Worm (Caenorhabditis elegans) whole organism, L3 larva: ENCODE data around the gene C45E5.1.
A peak's percentile ranks its signal among the peaks of the same experiment; 100 is the strongest.

Experiments used
- ZK546.5 ChIP-seq: sonication (generic microtip); optimal IDR thresholded peaks from 2 replicates; lab custom pipeline; 2017; ENCODE audit warnings: missing biosample characterization, missing genetic modification characterization
- aly-2 ChIP-seq: fragments of 150-350 bp; optimal IDR thresholded peaks from 2 replicates; lab custom pipeline; 2014; ENCODE audit warnings: missing biosample characterization, missing genetic modification characterization
- ceh-16 ChIP-seq: sonication (generic microtip); optimal IDR thresholded peaks from 2 replicates; lab custom pipeline; 2017; ENCODE audit warnings: missing biosample characterization, missing genetic modification characterization
- ceh-28 ChIP-seq: fragments of 150-350 bp; optimal IDR thresholded peaks from 2 replicates; lab custom pipeline; 2014; ENCODE audit warnings: missing biosample characterization, missing genetic modification reagents, missing genetic modification characterization
- ceh-9 ChIP-seq: sonication (generic microtip); optimal IDR thresholded peaks from 2 replicates; lab custom pipeline; 2018; ENCODE audit warnings: missing biosample characterization, missing genetic modification characterization
- egl-5 ChIP-seq: fragments of 150-350 bp; optimal IDR thresholded peaks from 2 replicates; lab custom pipeline; 2017; ENCODE audit warnings: missing biosample characterization, missing genetic modification reagents, missing genetic modification characterization, inconsistent platforms
- elt-1 ChIP-seq: fragments of 150-350 bp; optimal IDR thresholded peaks from 2 replicates; lab custom pipeline; 2014; ENCODE audit warnings: missing biosample characterization, missing genetic modification characterization
- elt-2 ChIP-seq: sonication (generic microtip); optimal IDR thresholded peaks from 2 replicates; lab custom pipeline; 2016; ENCODE audit warnings: missing genetic modification reagents, mild to moderate bottlenecking, missing genetic modification characterization, missing compliant biosample characterization
- elt-3 ChIP-seq, 3 experiments: fragments of 150-350 bp in 1 of 3; sonication (generic microtip) in 2 of 3; optimal IDR thresholded peaks; 2 replicates in 2 of 3; 4 replicates in 1 of 3; lab custom pipeline; 2014 to 2017; ENCODE audit warnings: missing biosample characterization in 3 of 3, missing genetic modification characterization in 3 of 3
- eor-1 ChIP-seq, 2 experiments: fragments of 150-350 bp; optimal IDR thresholded peaks; 2 replicates each; lab custom pipeline; 2014 to 2018; ENCODE audit warnings: missing biosample characterization in 2 of 2, missing genetic modification characterization in 2 of 2
- fkh-10 ChIP-seq: sonication (generic microtip); optimal IDR thresholded peaks from 2 replicates; lab custom pipeline; 2017; ENCODE audit warnings: missing biosample characterization, missing genetic modification reagents, missing genetic modification characterization
- fkh-2 ChIP-seq: fragments of 150-350 bp; optimal IDR thresholded peaks from 2 replicates; lab custom pipeline; 2014; ENCODE audit warnings: missing biosample characterization, missing genetic modification reagents, missing genetic modification characterization
- hmg-11 ChIP-seq: sonication (generic microtip); optimal IDR thresholded peaks from 2 replicates; lab custom pipeline; 2016; ENCODE audit warnings: missing genetic modification characterization, missing compliant biosample characterization
- jun-1 ChIP-seq: fragments of 150-350 bp; optimal IDR thresholded peaks from 2 replicates; lab custom pipeline; 2014; ENCODE audit warnings: missing biosample characterization, missing genetic modification reagents, missing genetic modification characterization
- lin-15B ChIP-seq: fragments of 150-350 bp; optimal IDR thresholded peaks from 2 replicates; lab custom pipeline; 2014; ENCODE audit warnings: missing biosample characterization, missing genetic modification characterization
- lsy-12 ChIP-seq: sonication (generic microtip); optimal IDR thresholded peaks from 2 replicates; lab custom pipeline; 2016; ENCODE audit warnings: mild to moderate bottlenecking, missing genetic modification characterization, missing compliant biosample characterization
- mml-1 ChIP-seq: fragments of 150-350 bp; sonication (generic microtip); optimal IDR thresholded peaks from 3 replicates; lab custom pipeline; 2014; ENCODE audit warnings: missing biosample characterization, missing genetic modification characterization
- nhr-11 ChIP-seq: fragments of 150-350 bp; optimal IDR thresholded peaks from 2 replicates; lab custom pipeline; 2014; ENCODE audit warnings: missing biosample characterization, missing genetic modification characterization
- nhr-23 ChIP-seq: fragments of 150-350 bp; optimal IDR thresholded peaks from 2 replicates; lab custom pipeline; 2014; ENCODE audit warnings: missing biosample characterization, missing genetic modification reagents, missing genetic modification characterization
- nhr-237 ChIP-seq: fragments of 150-350 bp; optimal IDR thresholded peaks from 2 replicates; lab custom pipeline; 2014; ENCODE audit warnings: missing biosample characterization, missing genetic modification characterization
- nhr-25 ChIP-seq: sonication (generic microtip); optimal IDR thresholded peaks from 2 replicates; lab custom pipeline; 2017; ENCODE audit warnings: missing biosample characterization, missing genetic modification characterization
- nhr-76 ChIP-seq: fragments of 150-350 bp; sonication (generic microtip); optimal IDR thresholded peaks from 5 replicates; lab custom pipeline; 2014; ENCODE audit warnings: missing biosample characterization, missing genetic modification characterization
- nhr-77 ChIP-seq: fragments of 150-350 bp; optimal IDR thresholded peaks from 2 replicates; lab custom pipeline; 2014; ENCODE audit warnings: missing biosample characterization, missing genetic modification characterization
- pha-4 ChIP-seq: fragments of 150-350 bp; optimal IDR thresholded peaks from 2 replicates; lab custom pipeline; 2014; ENCODE audit warnings: missing biosample characterization, missing genetic modification reagents, missing genetic modification characterization
- pqm-1 ChIP-seq: fragments of 150-350 bp; optimal IDR thresholded peaks from 2 replicates; lab custom pipeline; 2017; ENCODE audit warnings: missing biosample characterization, missing genetic modification characterization, inconsistent platforms
- snpc-4 ChIP-seq: fragments of 150-350 bp; optimal IDR thresholded peaks from 2 replicates; lab custom pipeline; 2014; ENCODE audit warnings: missing biosample characterization, missing genetic modification characterization
- zag-1 ChIP-seq: fragments of 150-350 bp; optimal IDR thresholded peaks from 2 replicates; lab custom pipeline; 2014; ENCODE audit warnings: missing biosample characterization, missing genetic modification characterization
- ztf-11 ChIP-seq: fragments of 150-350 bp; optimal IDR thresholded peaks from 2 replicates; lab custom pipeline; 2014; ENCODE audit warnings: missing biosample characterization, missing genetic modification characterization
- ztf-4 ChIP-seq: fragments of 150-350 bp; optimal IDR thresholded peaks from 2 replicates; lab custom pipeline; 2014; ENCODE audit warnings: missing biosample characterization, missing genetic modification characterization

C45E5.1 gene

DNA sequence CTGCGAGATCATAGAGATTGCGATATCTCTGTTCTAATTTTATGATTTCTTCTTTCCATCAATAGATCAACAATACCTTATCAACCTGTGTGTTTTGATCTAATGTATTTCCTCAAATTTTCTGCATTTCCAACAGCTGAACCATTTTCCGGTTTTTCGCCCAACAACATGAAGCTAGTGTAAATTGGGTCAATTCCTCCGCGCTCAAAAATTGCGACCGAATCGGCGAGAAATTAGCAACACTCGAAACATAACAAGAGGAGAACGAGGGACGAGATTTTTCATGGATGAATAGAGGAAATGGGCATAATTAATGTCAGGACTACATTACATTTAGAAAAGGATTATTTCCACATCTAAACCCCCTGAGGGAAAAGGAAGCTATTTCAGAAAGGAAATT is 10.6 kb downstream of the C45E5.1 start:
- TF ChIP-seq egl-5 (tag; lab: Kevin White, UChicago) (no peak), nhr-23 (tag; lab: Kevin White, UChicago) (peak; percentile 49), ztf-11 (tag; lab: Kevin White, UChicago) (no peak), elt-1 (tag; lab: Kevin White, UChicago) (no peak)

ce11 chrIV:5755922-5756321 is 11.7 kb downstream of the C45E5.1 start:
- TF ChIP-seq ztf-11 (tag; lab: Kevin White, UChicago), result no peak
- TF ChIP-seq snpc-4 (tag; lab: Kevin White, UChicago), result no peak
- TF ChIP-seq jun-1 (tag; lab: Kevin White, UChicago), result peak; percentile 49
- TF ChIP-seq pha-4, result peak; percentile 69
- no peak for TF ChIP-seq hmg-11 (tag; lab: Kevin White, UChicago)
- no peak for TF ChIP-seq nhr-25 (tag; lab: Kevin White, UChicago)
- peak; percentile 93 for TF ChIP-seq pqm-1 (tag; lab: Kevin White, UChicago)
- TF ChIP-seq ZK546.5 (tag; lab: Kevin White, UChicago), result no peak
- peak; percentile 86 for TF ChIP-seq elt-2

- TF ChIP-seq pha-4, result no peak
- no peak for TF ChIP-seq jun-1 (tag; lab: Kevin White, UChicago)
- TF ChIP-seq elt-1 (tag; lab: Kevin White, UChicago), result no peak
- TF ChIP-seq ceh-28 (tag; lab: Kevin White, UChicago), result no peak
- no peak for TF ChIP-seq nhr-11 (tag; lab: Kevin White, UChicago)
- no peak for TF ChIP-seq zag-1 (tag; lab: Kevin White, UChicago)
- no peak for TF ChIP-seq nhr-77 (tag; lab: Kevin White, UChicago)
These were observed 13.6 kb downstream of the C45E5.1 start, which contains the start of gene nhr-46 for ce11 chrIV:5757762-5758161. Gene nhr-46, minus strand, starts transcription at chrIV:5757862.

- TF ChIP-seq ceh-16 (tag; lab: Kevin White, UChicago) (no peak), fkh-10 (no peak), elt-1 (tag; lab: Kevin White, UChicago) (peak; percentile 88), nhr-25 (tag; lab: Kevin White, UChicago) (peak; percentile 13)
These were observed 14.5 kb downstream of the C45E5.1 start for ce11 chrIV:5758695-5759094.

DNA sequence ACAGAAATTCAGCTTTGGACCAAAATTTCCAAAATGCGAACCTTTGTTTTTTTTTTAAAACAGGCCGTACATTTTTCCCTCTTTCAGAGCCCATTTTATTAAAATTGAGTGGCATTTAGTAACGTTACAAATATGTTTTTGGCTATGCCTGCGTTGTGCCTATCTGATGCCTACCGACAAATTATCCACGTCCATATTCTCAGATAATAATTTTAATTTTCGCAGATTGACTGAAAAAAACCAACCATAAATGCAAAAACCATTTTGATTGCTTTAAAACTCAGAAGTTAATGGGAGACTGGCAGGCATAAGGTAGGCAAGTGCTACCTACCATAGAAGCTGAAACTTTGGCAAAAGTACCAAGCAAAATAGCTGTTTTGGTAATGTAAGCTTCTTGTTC is 16.5 kb downstream of the C45E5.1 start:
- TF ChIP-seq mml-1 (tag; lab: Kevin White, UChicago) (no peak), ztf-4 (tag; lab: Kevin White, UChicago) (no peak), hmg-11 (tag; lab: Kevin White, UChicago) (no peak), lin-15B (tag; lab: Kevin White, UChicago) (no peak), ZK546.5 (tag; lab: Kevin White, UChicago) (no peak), elt-3 (tag; optimal IDR thresholded peaks at IDR 0.05; lab: Kevin White, UChicago) (no peak), nhr-76 (tag; lab: Kevin White, UChicago) (no peak), fkh-2 (no peak), nhr-23 (tag; lab: Kevin White, UChicago) (no peak), lsy-12 (tag; lab: Kevin White, UChicago) (no peak), jun-1 (tag; lab: Kevin White, UChicago) (no peak), ceh-9 (tag; lab: Kevin White, UChicago) (no peak), eor-1 (tag; optimal IDR thresholded peaks at IDR 0.05; lab: Kevin White, UChicago) (no peak), nhr-237 (tag; lab: Kevin White, UChicago) (no peak), elt-1 (tag; lab: Kevin White, UChicago) (no peak), nhr-77 (tag; lab: Kevin White, UChicago) (no peak), aly-2 (tag; lab: Kevin White, UChicago) (no peak), elt-2 (no peak), zag-1 (tag; lab: Kevin White, UChicago) (no peak), ceh-16 (tag; lab: Kevin White, UChicago) (no peak)

- peak; percentile 68 for TF ChIP-seq elt-1 (tag; lab: Kevin White, UChicago)
- TF ChIP-seq ztf-11 (tag; lab: Kevin White, UChicago), result no peak
These were observed 17.2 kb downstream of the C45E5.1 start for ce11 chrIV:5761211-5761907.
